Fruit fly (Drosophila melanogaster) whole organism, embryonic: Measurements from ENCODE around the gene eas.

Source experiments
- Awh ChIP-seq: fragments of 200-800 bp; sonication (Bioruptor generic); IDR thresholded peaks from 2 replicates; pipeline ENCODE4, ENCODE4 v1.3.6; 2022; ENCODE audit warnings: missing biosample characterization, missing genetic modification characterization
- Blimp-1 ChIP-seq: fragments of 200-800 bp; sonication (Bioruptor generic); optimal IDR thresholded peaks from 3 replicates; lab custom pipeline; 2018; ENCODE audit warnings: missing biosample characterization, missing genetic modification characterization, mild to moderate bottlenecking, moderate library complexity, missing genetic modification reagents
- Bteb2 ChIP-seq: fragments of 200-800 bp; sonication (Bioruptor generic); optimal IDR thresholded peaks from 2 replicates; lab custom pipeline; 2016; ENCODE audit warnings: missing biosample characterization, missing genetic modification characterization
- CG1024 ChIP-seq: fragments of 200-800 bp; sonication (Bioruptor generic); IDR thresholded peaks from 2 replicates; pipeline ENCODE4 v1.3.6; 2022; ENCODE audit warnings: missing biosample characterization, missing genetic modification characterization
- CG10267 ChIP-seq: fragments of 200-800 bp; sonication (Bioruptor generic); optimal IDR thresholded peaks from 2 replicates; lab custom pipeline; 2018; ENCODE audit warnings: missing biosample characterization, mild to moderate bottlenecking, missing genetic modification characterization, moderate library complexity
- CG1233 ChIP-seq: fragments of 200-800 bp; sonication (Bioruptor generic); optimal IDR thresholded peaks from 4 replicates; lab custom pipeline; 2018; ENCODE audit warnings: missing biosample characterization, mild to moderate bottlenecking, missing genetic modification characterization
- CG13123 ChIP-seq: fragments of 200-800 bp; sonication (Bioruptor generic); optimal IDR thresholded peaks from 2 replicates; lab custom pipeline; 2016; ENCODE audit warnings: missing biosample characterization, missing genetic modification characterization
- CG15514 ChIP-seq: fragments of 200-800 bp; sonication (Bioruptor generic); optimal IDR thresholded peaks from 3 replicates; lab custom pipeline; 2017; ENCODE audit warnings: missing biosample characterization, missing genetic modification characterization, mild to moderate bottlenecking, moderate library complexity, missing genetic modification reagents
- CG1603 ChIP-seq: fragments of 200-800 bp; sonication (Bioruptor generic); optimal IDR thresholded peaks from 2 replicates; lab custom pipeline; 2019; ENCODE audit warnings: missing biosample characterization, mild to moderate bottlenecking, missing genetic modification characterization, moderate library complexity
- CG17359 ChIP-seq: fragments of 200-800 bp; sonication (Bioruptor generic); optimal IDR thresholded peaks from 3 replicates; lab custom pipeline; 2018; ENCODE audit warnings: missing biosample characterization, mild to moderate bottlenecking, missing genetic modification characterization, moderate library complexity
- CG17912 ChIP-seq: fragments of 200-800 bp; sonication (Bioruptor generic); optimal IDR thresholded peaks from 2 replicates; lab custom pipeline; 2018; ENCODE audit warnings: missing biosample characterization, mild to moderate bottlenecking, missing genetic modification characterization
- CG2875 ChIP-seq: fragments of 200-800 bp; sonication (Bioruptor generic); optimal IDR thresholded peaks from 2 replicates; lab custom pipeline; 2017; ENCODE audit warnings: missing biosample characterization, mild to moderate bottlenecking, missing genetic modification characterization, missing genetic modification reagents
- CG30020 ChIP-seq: fragments of 200-800 bp; optimal IDR thresholded peaks from 2 replicates; lab custom pipeline; 2019; ENCODE audit warnings: missing biosample characterization, mild to moderate bottlenecking, missing genetic modification characterization, moderate library complexity
- CG3847 ChIP-seq: fragments of 200-800 bp; sonication (Bioruptor generic); IDR thresholded peaks from 2 replicates; pipeline ENCODE4 v1.3.6; 2022; ENCODE audit warnings: missing biosample characterization, missing genetic modification characterization
- CG3995 ChIP-seq: fragments of 200-800 bp; sonication (Bioruptor generic); optimal IDR thresholded peaks from 3 replicates; lab custom pipeline; 2016; ENCODE audit warnings: missing biosample characterization, missing genetic modification characterization
- CG4328 ChIP-seq: fragments of 200-800 bp; sonication (Bioruptor generic); optimal IDR thresholded peaks from 3 replicates; lab custom pipeline; 2017; ENCODE audit warnings: missing biosample characterization, missing genetic modification reagents, missing genetic modification characterization
- CG4820 ChIP-seq: fragments of 200-800 bp; sonication (Bioruptor generic); optimal IDR thresholded peaks from 3 replicates; lab custom pipeline; 2016; ENCODE audit warnings: missing biosample characterization, missing genetic modification characterization
- CG6683 ChIP-seq: fragments of 200-800 bp; sonication (Bioruptor generic); optimal IDR thresholded peaks from 2 replicates; lab custom pipeline; 2017; ENCODE audit warnings: missing biosample characterization, mild to moderate bottlenecking, missing genetic modification characterization, missing genetic modification reagents
- CG6854 ChIP-seq: fragments of 200-800 bp; sonication (Bioruptor generic); optimal IDR thresholded peaks from 3 replicates; lab custom pipeline; 2017; ENCODE audit warnings: missing biosample characterization, mild to moderate bottlenecking, missing genetic modification characterization
- CG7963 ChIP-seq: fragments of 200-800 bp; sonication (Bioruptor generic); IDR thresholded peaks from 3 replicates; pipeline ENCODE4 v1.3.6; 2022; ENCODE audit warnings: missing biosample characterization, missing genetic modification characterization; ENCODE audit not compliant: partially characterized antibody
- CG9876 ChIP-seq: fragments of 200-800 bp; sonication (Bioruptor generic); optimal IDR thresholded peaks from 2 replicates; lab custom pipeline; 2016; ENCODE audit warnings: missing biosample characterization, missing genetic modification characterization
- CTCF ChIP-seq: fragments of 200-800 bp; sonication (Bioruptor generic); optimal IDR thresholded peaks from 2 replicates; lab custom pipeline; 2017; ENCODE audit warnings: missing biosample characterization, mild to moderate bottlenecking, missing genetic modification characterization, moderate library complexity
- Eip74EF ChIP-seq, 2 experiments: fragments of 200-800 bp in 1 of 2; fragments of >200 bp in 1 of 2; sonication (Bioruptor generic) in 1 of 2; optimal IDR thresholded peaks; 2 replicates each; lab custom pipeline; 2017 to 2019; ENCODE audit warnings: missing biosample characterization in 2 of 2, missing genetic modification characterization in 2 of 2, mild to moderate bottlenecking in 1 of 2, moderate library complexity in 1 of 2
- HHEX ChIP-seq: fragments of 200-800 bp; sonication (Bioruptor generic); optimal IDR thresholded peaks from 3 replicates; lab custom pipeline; 2017; ENCODE audit warnings: missing biosample characterization, mild to moderate bottlenecking, missing genetic modification characterization, missing genetic modification reagents
- Hr39 ChIP-seq: fragments of >200 bp; optimal IDR thresholded peaks from 2 replicates; lab custom pipeline; 2017
- NC2α ChIP-seq: fragments of 200-800 bp; sonication (Bioruptor generic); optimal IDR thresholded peaks from 2 replicates; lab custom pipeline; 2016; ENCODE audit warnings: missing biosample characterization, missing genetic modification characterization
- NfI ChIP-seq: fragments of 200-800 bp; sonication (Bioruptor generic); optimal IDR thresholded peaks from 3 replicates; lab custom pipeline; 2018; ENCODE audit warnings: missing biosample characterization, mild to moderate bottlenecking, missing genetic modification characterization, moderate library complexity
- Sry-δ ChIP-seq: fragments of 200-800 bp; sonication (Bioruptor generic); optimal IDR thresholded peaks from 2 replicates; lab custom pipeline; 2016; ENCODE audit warnings: missing biosample characterization, missing genetic modification characterization
- Taf1 ChIP-seq: fragments of 200-800 bp; sonication (Bioruptor generic); IDR thresholded peaks from 2 replicates; pipeline ENCODE4 v1.3.6; 2022; ENCODE audit warnings: missing biosample characterization, missing genetic modification characterization
- ac ChIP-seq: fragments of 200-800 bp; sonication (Bioruptor generic); optimal IDR thresholded peaks from 3 replicates; lab custom pipeline; 2017; ENCODE audit warnings: missing biosample characterization, mild to moderate bottlenecking, missing genetic modification characterization
- ato ChIP-seq: fragments of 200-800 bp; sonication (Bioruptor generic); IDR thresholded peaks from 2 replicates; pipeline ENCODE4 v1.3.6; 2022; ENCODE audit warnings: missing biosample characterization, missing genetic modification characterization; ENCODE audit not compliant: partially characterized antibody
- bcd ChIP-seq: fragments of 200-800 bp; sonication (Bioruptor generic); optimal IDR thresholded peaks from 2 replicates; lab custom pipeline; 2017; ENCODE audit warnings: missing biosample characterization, mild to moderate bottlenecking, missing genetic modification characterization
- bsh ChIP-seq, 2 experiments: fragments of 200-800 bp; sonication (Bioruptor generic); optimal IDR thresholded peaks; 2 replicates each; lab custom pipeline; 2017 to 2018; ENCODE audit warnings: mild to moderate bottlenecking in 2 of 2, missing biosample characterization in 2 of 2, missing genetic modification characterization in 2 of 2, moderate library complexity in 1 of 2
- disco-r ChIP-seq: fragments of 200-800 bp; sonication (Bioruptor generic); optimal IDR thresholded peaks from 2 replicates; lab custom pipeline; 2016; ENCODE audit warnings: missing biosample characterization, missing genetic modification characterization
- dm ChIP-seq: fragments of 200-800 bp; sonication (Bioruptor generic); optimal IDR thresholded peaks from 3 replicates; lab custom pipeline; 2016; ENCODE audit warnings: missing biosample characterization, missing genetic modification characterization
- dmrt11E ChIP-seq: fragments of 200-800 bp; sonication (Bioruptor generic); optimal IDR thresholded peaks from 3 replicates; lab custom pipeline; 2018; ENCODE audit warnings: missing biosample characterization, mild to moderate bottlenecking, missing genetic modification characterization, moderate library complexity
- emc ChIP-seq: fragments of 200-800 bp; sonication (Bioruptor generic); optimal IDR thresholded peaks from 2 replicates; lab custom pipeline; 2016; ENCODE audit warnings: missing biosample characterization, missing genetic modification characterization
- ewg ChIP-seq: fragments of 200-800 bp; sonication (Bioruptor generic); optimal IDR thresholded peaks from 3 replicates; lab custom pipeline; 2017; ENCODE audit warnings: mild to moderate bottlenecking, missing biosample characterization, missing genetic modification reagents, missing genetic modification characterization
- fd102C ChIP-seq: fragments of 200-800 bp; sonication (Bioruptor generic); optimal IDR thresholded peaks from 2 replicates; lab custom pipeline; 2018; ENCODE audit warnings: missing biosample characterization, mild to moderate bottlenecking, missing genetic modification characterization, moderate library complexity
- ken ChIP-seq: fragments of 200-800 bp; sonication (Bioruptor generic); IDR thresholded peaks from 3 replicates; pipeline ENCODE4 v1.3.6; 2022; ENCODE audit warnings: missing biosample characterization, missing genetic modification characterization
- lilli ChIP-seq: fragments of 200-800 bp; sonication (Bioruptor generic); optimal IDR thresholded peaks from 3 replicates; lab custom pipeline; 2016; ENCODE audit warnings: missing biosample characterization, missing genetic modification characterization
- nerfin-2 ChIP-seq: fragments of 200-800 bp; sonication (Bioruptor generic); IDR thresholded peaks from 2 replicates; pipeline ENCODE4 v1.3.6; 2022; ENCODE audit warnings: missing biosample characterization, missing genetic modification characterization; ENCODE audit not compliant: partially characterized antibody
- otp ChIP-seq: fragments of 200-800 bp; sonication (Bioruptor generic); IDR thresholded peaks from 3 replicates; pipeline ENCODE4, ENCODE4 v1.3.6; 2022; ENCODE audit warnings: missing biosample characterization, missing genetic modification characterization
- pita ChIP-seq: fragments of 200-800 bp; sonication (Bioruptor generic); optimal IDR thresholded peaks from 2 replicates; lab custom pipeline; 2017; ENCODE audit warnings: missing biosample characterization, mild to moderate bottlenecking, missing genetic modification characterization
- scrt ChIP-seq: fragments of 200-800 bp; sonication (Bioruptor generic); optimal IDR thresholded peaks from 2 replicates; lab custom pipeline; 2018; ENCODE audit warnings: missing biosample characterization, mild to moderate bottlenecking, missing genetic modification characterization, moderate library complexity
- seq ChIP-seq: fragments of 200-800 bp; sonication (Bioruptor generic); IDR thresholded peaks from 2 replicates; pipeline ENCODE4 v1.3.6; 2022; ENCODE audit warnings: missing biosample characterization, missing genetic modification characterization
- slbo ChIP-seq: fragments of 200-800 bp; sonication (Bioruptor generic); IDR thresholded peaks from 2 replicates; pipeline ENCODE4 v1.3.6; 2022; ENCODE audit warnings: missing biosample characterization, missing genetic modification characterization
- slp2 ChIP-seq: fragments of 200-800 bp; sonication (Bioruptor generic); optimal IDR thresholded peaks from 2 replicates; lab custom pipeline; 2016; ENCODE audit warnings: missing biosample characterization, missing genetic modification characterization
- sna ChIP-seq: fragments of 200-800 bp; sonication (Bioruptor generic); IDR thresholded peaks from 2 replicates; pipeline ENCODE4 v1.3.6; 2022; ENCODE audit warnings: missing biosample characterization, missing genetic modification characterization; ENCODE audit not compliant: partially characterized antibody
- sug ChIP-seq: fragments of 200-800 bp; optimal IDR thresholded peaks from 2 replicates; lab custom pipeline; 2019; ENCODE audit warnings: missing biosample characterization, mild to moderate bottlenecking, missing genetic modification characterization, moderate library complexity

Gene eas

DNA sequence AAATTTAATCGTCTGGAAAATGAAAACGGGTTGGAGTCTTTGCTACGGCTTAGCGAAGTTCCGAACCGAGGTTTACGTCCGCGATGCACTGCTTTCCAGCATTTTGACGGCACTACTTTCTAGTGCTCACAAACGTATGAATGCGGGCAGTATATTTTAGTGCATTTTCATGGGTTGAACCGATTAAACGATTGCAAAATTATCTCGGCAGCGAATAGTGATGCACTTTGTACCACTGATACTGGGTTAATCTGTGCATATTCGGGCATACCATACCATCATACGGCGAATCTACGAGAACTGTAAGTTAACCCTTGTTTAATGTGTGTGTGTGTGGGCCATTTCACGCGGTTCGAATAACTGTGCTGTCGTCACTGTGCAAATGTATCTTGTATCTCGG lies 7.3 kb upstream of the eas start, which contains the start of gene Mfe2 (continued):
- peak; percentile 1 for TF ChIP-seq NC2α
- no peak for TF ChIP-seq ac (GFP tag; lab: Kevin White, UChicago)
- peak; percentile 1 for TF ChIP-seq emc (GFP tag; lab: Kevin White, UChicago)
- no peak for TF ChIP-seq CG7963 (GFP tag; lab: Robert Waterston, UW)
- TF ChIP-seq CTCF (GFP tag; lab: Kevin White, UChicago), result peak; percentile 80
- no peak for TF ChIP-seq Hr39 (lab: Kevin White, UChicago)
- TF ChIP-seq CG13123, result peak; percentile 15
- TF ChIP-seq Awh (GFP tag; lab: Robert Waterston, UW), result no peak
- TF ChIP-seq scrt (GFP tag; lab: Kevin White, UChicago), result no peak
- peak; percentile 40; the same call in 1 of the 2 replicates for TF ChIP-seq ato (GFP tag; lab: Robert Waterston, UW)
- TF ChIP-seq CG4820 (GFP tag; lab: Kevin White, UChicago), result peak; percentile 35
- peak; percentile 63 for TF ChIP-seq lilli (GFP tag; lab: Kevin White, UChicago)
- TF ChIP-seq slbo (GFP tag; lab: Robert Waterston, UW), result peak; percentile 85
- 0 out of 2 replicates have a peak, but pooled peaks have one; percentile 17 for TF ChIP-seq CG1024 (GFP tag; lab: Robert Waterston, UW)
- TF ChIP-seq nerfin-2 (GFP tag; lab: Robert Waterston, UW), result 0 out of 2 replicates have a peak, but pooled peaks have one; percentile 15
- peak; percentile 28 for TF ChIP-seq HHEX (GFP tag; lab: Kevin White, UChicago)
- TF ChIP-seq Sry-δ (GFP tag; lab: Kevin White, UChicago), result peak; percentile 76
- TF ChIP-seq CG6854, result no peak
- no peak for TF ChIP-seq fd102C (GFP tag; lab: Kevin White, UChicago)
- peak; percentile 20 for TF ChIP-seq slp2 (GFP tag; lab: Kevin White, UChicago)
- TF ChIP-seq CG9876 (GFP tag; lab: Kevin White, UChicago), result peak; percentile 47
- peak; percentile 37 for TF ChIP-seq CG3995 (GFP tag; lab: Kevin White, UChicago)
- TF ChIP-seq CG17912 (GFP tag; lab: Kevin White, UChicago), result peak; percentile 38
- TF ChIP-seq Eip74EF (GFP tag; optimal IDR thresholded peaks at IDR 0.05; lab: Kevin White, UChicago), result no peak
- no peak for TF ChIP-seq CG2875
- TF ChIP-seq pita (GFP tag; lab: Kevin White, UChicago), result peak; percentile 91
- peak; percentile 48 for TF ChIP-seq CG30020 (tag; lab: Kevin White, UChicago)
- TF ChIP-seq bsh (GFP tag; optimal IDR thresholded peaks at IDR 0.05; lab: Kevin White, UChicago), result peak; percentile 20 to 60
- TF ChIP-seq NfI (GFP tag; lab: Kevin White, UChicago), result peak; percentile 46
- TF ChIP-seq otp (GFP tag; lab: Robert Waterston, UW), result no peak
- peak; percentile 13 for TF ChIP-seq CG6683 (GFP tag; lab: Kevin White, UChicago)
- TF ChIP-seq dm (GFP tag; lab: Kevin White, UChicago), result peak; percentile 29
- TF ChIP-seq sug (tag; lab: Kevin White, UChicago), result peak; percentile 32
- TF ChIP-seq CG3847 (GFP tag; lab: Robert Waterston, UW), result peak; percentile 84
- peak; percentile 2 for TF ChIP-seq disco-r (GFP tag; lab: Kevin White, UChicago)
- no peak for TF ChIP-seq dmrt11E (tag; lab: Kevin White, UChicago)
- peak; percentile 7 for TF ChIP-seq CG4328 (GFP tag; lab: Kevin White, UChicago)
- peak; percentile 34; the same call in 1 of the 2 replicates for TF ChIP-seq seq (GFP tag; lab: Robert Waterston, UW)
- TF ChIP-seq ewg (GFP tag; lab: Kevin White, UChicago), result peak; percentile 34
- TF ChIP-seq sna (GFP tag; lab: Robert Waterston, UW), result no peak
- peak; percentile 98 for TF ChIP-seq CG10267 (tag; lab: Kevin White, UChicago)
- TF ChIP-seq ken, result peak; percentile 72
- peak; percentile 90 for TF ChIP-seq CG1603 (tag; lab: Kevin White, UChicago)
- TF ChIP-seq CG17359, result peak; percentile 41
- peak; percentile 43 for TF ChIP-seq CG1233 (GFP tag; lab: Kevin White, UChicago)
- peak; percentile 86 for TF ChIP-seq CG15514
- TF ChIP-seq bcd, result peak; percentile 58
- TF ChIP-seq Taf1 (GFP tag; lab: Robert Waterston, UW), result no peak
- no peak for TF ChIP-seq Blimp-1
- TF ChIP-seq Bteb2, result peak; percentile 61
